Fruit fly (Drosophila melanogaster) whole organism, adult: Measurements from ENCODE around the gene RpS19b.

Source experiments
- CG14711 ChIP-seq: fragments of 200-800 bp; sonication (Bioruptor generic); optimal IDR thresholded peaks from 2 replicates; lab custom pipeline; 2018; ENCODE audit warnings: missing biosample characterization, mild to moderate bottlenecking, missing genetic modification characterization, moderate library complexity
- CG1620 ChIP-seq: fragments of 200-800 bp; sonication (Bioruptor generic); optimal IDR thresholded peaks from 2 replicates; lab custom pipeline; 2016; ENCODE audit warnings: missing biosample characterization, missing genetic modification characterization
- CG5204 ChIP-seq: fragments of 200-800 bp; sonication (Bioruptor generic); optimal IDR thresholded peaks from 2 replicates; lab custom pipeline; 2016; ENCODE audit warnings: missing biosample characterization, missing genetic modification characterization
- CG7045 ChIP-seq: fragments of 200-800 bp; sonication (Bioruptor generic); optimal IDR thresholded peaks from 2 replicates; lab custom pipeline; 2017; ENCODE audit warnings: missing biosample characterization, mild to moderate bottlenecking, missing genetic modification characterization
- CG7101 ChIP-seq: fragments of 200-800 bp; sonication (Bioruptor generic); optimal IDR thresholded peaks from 2 replicates; lab custom pipeline; 2018; ENCODE audit warnings: missing biosample characterization, mild to moderate bottlenecking, missing genetic modification characterization, moderate library complexity
- Crg-1 ChIP-seq: fragments of 200-800 bp; sonication (Bioruptor generic); optimal IDR thresholded peaks from 2 replicates; lab custom pipeline; 2016; ENCODE audit warnings: missing biosample characterization, missing genetic modification characterization
- Mnt ChIP-seq: fragments of 200-800 bp; sonication (Bioruptor generic); optimal IDR thresholded peaks from 2 replicates; lab custom pipeline; 2016; ENCODE audit warnings: missing biosample characterization, mild to moderate bottlenecking, missing genetic modification characterization
- cnc ChIP-seq, 2 experiments: fragments of >200 bp; optimal IDR thresholded peaks; 2 replicates each; lab custom pipeline; 2017

DNA sequence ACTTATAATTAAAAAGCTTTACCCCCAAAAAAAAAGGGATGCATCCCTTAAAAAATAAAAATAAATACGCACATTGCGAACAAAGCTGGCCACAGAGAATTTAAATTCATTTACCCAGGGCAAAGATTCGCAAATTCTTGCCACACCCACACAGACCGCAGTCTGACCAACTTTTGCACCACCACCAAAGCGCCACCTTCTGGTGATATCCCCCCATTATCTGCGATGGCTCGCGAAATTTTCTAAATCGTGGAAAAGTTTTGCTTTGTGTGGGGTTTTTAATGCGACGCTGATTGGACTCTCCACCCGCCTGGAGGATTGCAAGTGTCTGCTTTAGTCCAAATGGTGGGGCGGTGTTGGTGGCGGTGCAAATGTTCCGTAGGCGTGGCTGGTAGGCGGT is 33.2 kb downstream of the RpS19b start:
- TF ChIP-seq CG7101 (no peak), CG14711 (tag; lab: Kevin White, UChicago) (no peak), CG1620 (no peak), CG7045 (GFP tag; lab: Kevin White, UChicago) (no peak), cnc (optimal IDR thresholded peaks at IDR 0.05; lab: Kevin White, UChicago) (no peak), CG5204 (GFP tag; lab: Kevin White, UChicago) (no peak), Mnt (GFP tag; lab: Kevin White, UChicago) (no peak), Crg-1 (GFP tag; lab: Kevin White, UChicago) (no peak)
